Fruit fly (Drosophila melanogaster) whole organism, adult: ENCODE data around the gene CG31441.

ENCODE experiments used
- CG11617 ChIP-seq: fragments of 200-800 bp; sonication (Bioruptor generic); optimal IDR thresholded peaks from 2 replicates; lab custom pipeline; 2017; ENCODE audit warnings: mild to moderate bottlenecking, missing biosample characterization, missing genetic modification reagents, missing genetic modification characterization
- CG5204 ChIP-seq: fragments of 200-800 bp; sonication (Bioruptor generic); optimal IDR thresholded peaks from 2 replicates; lab custom pipeline; 2016; ENCODE audit warnings: missing biosample characterization, missing genetic modification characterization
- CG7045 ChIP-seq: fragments of 200-800 bp; sonication (Bioruptor generic); optimal IDR thresholded peaks from 2 replicates; lab custom pipeline; 2017; ENCODE audit warnings: missing biosample characterization, mild to moderate bottlenecking, missing genetic modification characterization
- CG7101 ChIP-seq: fragments of 200-800 bp; sonication (Bioruptor generic); optimal IDR thresholded peaks from 2 replicates; lab custom pipeline; 2018; ENCODE audit warnings: missing biosample characterization, mild to moderate bottlenecking, missing genetic modification characterization, moderate library complexity
- Crg-1 ChIP-seq: fragments of 200-800 bp; sonication (Bioruptor generic); optimal IDR thresholded peaks from 2 replicates; lab custom pipeline; 2016; ENCODE audit warnings: missing biosample characterization, missing genetic modification characterization
- Hr96 ChIP-seq: fragments of 200-800 bp; sonication (Bioruptor generic); optimal IDR thresholded peaks from 2 replicates; lab custom pipeline; 2016; ENCODE audit warnings: missing biosample characterization, missing genetic modification characterization
- bab1 ChIP-seq: fragments of 200-800 bp; sonication (Bioruptor generic); optimal IDR thresholded peaks from 3 replicates; lab custom pipeline; 2019; ENCODE audit warnings: missing biosample characterization, mild to moderate bottlenecking, missing genetic modification characterization, moderate library complexity
- cic ChIP-seq: fragments of 200-800 bp; sonication (Bioruptor generic); optimal IDR thresholded peaks from 2 replicates; lab custom pipeline; 2017; ENCODE audit warnings: missing biosample characterization, mild to moderate bottlenecking, missing genetic modification characterization, moderate library complexity
- kay ChIP-seq: fragments of 200-800 bp; sonication (Bioruptor generic); peaks from one replicate; lab custom pipeline; 2016; ENCODE audit warnings: missing biosample characterization, missing genetic modification characterization, borderline replicate concordance
- pad ChIP-seq: fragments of 200-800 bp; sonication (Bioruptor generic); optimal IDR thresholded peaks from 3 replicates; lab custom pipeline; 2017; ENCODE audit warnings: missing biosample characterization, missing genetic modification characterization, mild to moderate bottlenecking, moderate library complexity, missing genetic modification reagents
- tj ChIP-seq: fragments of 200-800 bp; sonication (Bioruptor generic); optimal IDR thresholded peaks from 3 replicates; lab custom pipeline; 2017; ENCODE audit warnings: missing biosample characterization, mild to moderate bottlenecking, missing genetic modification characterization, moderate library complexity
- toe ChIP-seq: fragments of 200-800 bp; sonication (Bioruptor generic); optimal IDR thresholded peaks from 2 replicates; lab custom pipeline; 2016; ENCODE audit warnings: missing biosample characterization, missing genetic modification characterization

- TF ChIP-seq kay (GFP tag; lab: Kevin White, UChicago) (no peak), Hr96 (GFP tag; lab: Kevin White, UChicago) (no peak), CG7045 (GFP tag; lab: Kevin White, UChicago) (no peak), cic (GFP tag; lab: Kevin White, UChicago) (no peak), CG7101 (tag; lab: Kevin White, UChicago) (no peak), toe (GFP tag; lab: Kevin White, UChicago) (no peak), CG11617 (GFP tag; lab: Kevin White, UChicago) (no peak), pad (GFP tag; lab: Kevin White, UChicago) (no peak), Crg-1 (no peak), bab1 (no peak), CG5204 (GFP tag; lab: Kevin White, UChicago) (no peak), tj (GFP tag; lab: Kevin White, UChicago) (no peak)
Observed at dm6 chr3R:11245803-11246202, 9.7 kb downstream of the CG31441 start.
